Fruit fly (Drosophila melanogaster): Measurements from ENCODE around the gene p38a.

The p38a gene

dm6 chr3R:24105312-24105902 lies 46.7 kb downstream of the p38a start, which contains the start of gene Syx1A (continued):
- no peak for TF ChIP-seq CG3407 (GFP tag; optimal IDR thresholded peaks at IDR 0.05)
- no peak for TF ChIP-seq Rfx (GFP tag; IDR thresholded peaks at IDR 0.05)
- TF ChIP-seq trem (tag; optimal IDR thresholded peaks at IDR 0.05) = peak; percentile 73
- TF ChIP-seq CG8290 (GFP tag; optimal IDR thresholded peaks at IDR 0.05) = peak; percentile 3
- TF ChIP-seq CG8290 (tag; optimal IDR thresholded peaks at IDR 0.05) = peak in 1 of 2 experiments; percentile 75
- TF ChIP-seq Sox100B (GFP tag; optimal IDR thresholded peaks at IDR 0.05) = no peak
- TF ChIP-seq Fer2 (tag; optimal IDR thresholded peaks at IDR 0.05) = no peak
- TF ChIP-seq gem (tag; optimal IDR thresholded peaks at IDR 0.05) = no peak
- no peak for TF ChIP-seq CG1602 (GFP tag; optimal IDR thresholded peaks at IDR 0.05)
- no peak for TF ChIP-seq Lim3 (GFP tag; IDR thresholded peaks at IDR 0.05)
- no peak for TF ChIP-seq aop (GFP tag; IDR thresholded peaks at IDR 0.05)
- TF ChIP-seq Dp (GFP tag; optimal IDR thresholded peaks at IDR 0.05) = peak; percentile 25
- TF ChIP-seq pnt (GFP tag; optimal IDR thresholded peaks at IDR 0.05) = no peak
- TF ChIP-seq CG7556 (GFP tag; optimal IDR thresholded peaks at IDR 0.05) = no peak
- peak; percentile 61 for TF ChIP-seq CrebB (tag; optimal IDR thresholded peaks at IDR 0.05)
- TF ChIP-seq Jarid2 (GFP tag; optimal IDR thresholded peaks at IDR 0.05) = peak; percentile 91
- no peak for TF ChIP-seq Sry-β (GFP tag; optimal IDR thresholded peaks at IDR 0.05)
- no peak for TF ChIP-seq CG3726 (GFP tag; IDR thresholded peaks at IDR 0.05)
- TF ChIP-seq gt (GFP tag; IDR thresholded peaks at IDR 0.05) = no peak
- no peak for TF ChIP-seq CG8359 (GFP tag; optimal IDR thresholded peaks at IDR 0.05; ENCODE audit: borderline replicate concordance)
- TF ChIP-seq ato (GFP tag; IDR thresholded peaks at IDR 0.05; ENCODE audit: partially characterized antibody) = no peak
- TF ChIP-seq Scr (GFP tag; IDR thresholded peaks at IDR 0.05; ENCODE audit: partially characterized antibody) = no peak
- TF ChIP-seq pzg (GFP tag; optimal IDR thresholded peaks at IDR 0.05) = peak; percentile 92
- no peak for TF ChIP-seq CG5180 (GFP tag; optimal IDR thresholded peaks at IDR 0.05)
- TF ChIP-seq twi (tag; optimal IDR thresholded peaks at IDR 0.05) = no peak
- TF ChIP-seq corto (GFP tag; optimal IDR thresholded peaks at IDR 0.05) = no peak
- peak; percentile 44 for TF ChIP-seq stwl (tag; optimal IDR thresholded peaks at IDR 0.05)
- TF ChIP-seq Six4 (GFP tag; optimal IDR thresholded peaks at IDR 0.05) = no peak
- TF ChIP-seq CG15696 (tag; optimal IDR thresholded peaks at IDR 0.05) = no peak
- no peak for TF ChIP-seq CG13424 (tag; optimal IDR thresholded peaks at IDR 0.05)
- peak; percentile 3 for TF ChIP-seq CG2875 (GFP tag; optimal IDR thresholded peaks at IDR 0.05)
- TF ChIP-seq CG11696 (GFP tag; IDR thresholded peaks at IDR 0.05) = no peak
- no peak for TF ChIP-seq CG10654 (GFP tag; optimal IDR thresholded peaks at IDR 0.05)
- no peak for TF ChIP-seq Dfd (GFP tag; optimal IDR thresholded peaks at IDR 0.05)
- TF ChIP-seq CG15269 (tag; optimal IDR thresholded peaks at IDR 0.05) = peak; percentile 33
- TF ChIP-seq zf30C (GFP tag; optimal IDR thresholded peaks at IDR 0.05) = no peak
- no peak for TF ChIP-seq h (optimal IDR thresholded peaks at IDR 0.05)
- no peak for TF ChIP-seq sd (tag; optimal IDR thresholded peaks at IDR 0.05)
- no peak for TF ChIP-seq chif (GFP tag; optimal IDR thresholded peaks at IDR 0.05)
- no peak for TF ChIP-seq CG32532 (GFP tag; IDR thresholded peaks at IDR 0.05)
- no peak for TF ChIP-seq CG6791 (GFP tag; IDR thresholded peaks at IDR 0.05; ENCODE audit: partially characterized antibody)
- peak; percentile 34 for TF ChIP-seq odd (GFP tag; optimal IDR thresholded peaks at IDR 0.05)
- TF ChIP-seq CG11456 (GFP tag; IDR thresholded peaks at IDR 0.05) = no peak
- TF ChIP-seq CG9609 (GFP tag; optimal IDR thresholded peaks at IDR 0.05) = no peak
- TF ChIP-seq CG10147 (GFP tag; optimal IDR thresholded peaks at IDR 0.05) = no peak
- peak; percentile 10 for TF ChIP-seq CG11723 (GFP tag; optimal IDR thresholded peaks at IDR 0.05)
- TF ChIP-seq Hr51 (GFP tag; optimal IDR thresholded peaks at IDR 0.05) = peak in 1 of 2 experiments; percentile 29
- TF ChIP-seq CG1529 (GFP tag; optimal IDR thresholded peaks at IDR 0.05) = no peak
- TF ChIP-seq tap (tag; optimal IDR thresholded peaks at IDR 0.05) = peak; percentile 32
- peak; percentile 10 for TF ChIP-seq CG12219 (GFP tag; optimal IDR thresholded peaks at IDR 0.05)
